Fruit fly (Drosophila melanogaster): Measurements from ENCODE around the gene TpnC73F.

dm6 chr3L:17007041-17007471 is 38.8 kb upstream of the TpnC73F start:
- TF ChIP-seq CG32121 (GFP tag; IDR thresholded peaks at IDR 0.05) (no peak), Pif1A (GFP tag; optimal IDR thresholded peaks at IDR 0.05) (peak; percentile 24), CG17806 (tag; optimal IDR thresholded peaks at IDR 0.05) (peak; percentile 57), CG8301 (tag; optimal IDR thresholded peaks at IDR 0.05) (peak; percentile 44), D1 (tag; optimal IDR thresholded peaks at IDR 0.05) (no peak), Snoo (tag; optimal IDR thresholded peaks at IDR 0.05) (peak; percentile 49), EcR (GFP tag; optimal IDR thresholded peaks at IDR 0.05) (peak; percentile 60)

Measured in whole organism, pupa.